Worm (Caenorhabditis elegans): ENCODE measurements around the gene F54F12.2.

F54F12.2 gene

ce11 chrIII:13002098-13002497 lies 37.7 kb upstream of the F54F12.2 start, which contains the start of gene ZK1010.10 (continued):
- TF ChIP-seq ztf-11 (tag; optimal IDR thresholded peaks at IDR 0.05) = no peak
- no peak for TF ChIP-seq egl-27 (tag; optimal IDR thresholded peaks at IDR 0.05)
- no peak for TF ChIP-seq F49E8.2 (tag; optimal IDR thresholded peaks at IDR 0.05; ENCODE audit: borderline replicate concordance)
- peak; percentile 43 for TF ChIP-seq nhr-6 (tag; optimal IDR thresholded peaks at IDR 0.05)
- TF ChIP-seq madf-5 (GFP tag; IDR thresholded peaks at IDR 0.05) = no peak
- no peak for TF ChIP-seq duxl-1 (tag; optimal IDR thresholded peaks at IDR 0.05; ENCODE audit: poor library complexity)
- no peak for TF ChIP-seq nhr-28 (tag; optimal IDR thresholded peaks at IDR 0.05)
- TF ChIP-seq hmg-1.1 (GFP tag; IDR thresholded peaks at IDR 0.05) = peak; percentile 58; the same call in 1 of the 2 replicates
- no peak for TF ChIP-seq nhr-77 (tag; optimal IDR thresholded peaks at IDR 0.05)
- peak; percentile 29; the same call in 1 of the 2 replicates for TF ChIP-seq dmd-6 (GFP tag; IDR thresholded peaks at IDR 0.05)

- TF ChIP-seq ceh-28 (tag; optimal IDR thresholded peaks at IDR 0.05) = no peak
- TF ChIP-seq unc-62 (GFP tag; optimal IDR thresholded peaks at IDR 0.05 in 1 of 2) = peak in 1 of 2 experiments; percentile 9
- no peak for TF ChIP-seq unc-62 (tag; optimal IDR thresholded peaks at IDR 0.05)
These were observed 35.5 kb upstream of the F54F12.2 start for ce11 chrIII:13004316-13004715.

- no peak for TF ChIP-seq lin-1 (GFP tag; IDR thresholded peaks at IDR 0.05)
- peak; percentile 36 for TF ChIP-seq ceh-28 (tag; optimal IDR thresholded peaks at IDR 0.05)
These were observed 34.7 kb upstream of the F54F12.2 start, which contains the start of gene snf-7 for ce11 chrIII:13005161-13005560. Gene snf-7, plus strand, starts transcription at chrIII:13005461.

- TF ChIP-seq nhr-28 (tag; optimal IDR thresholded peaks at IDR 0.05) = peak; percentile 44
- peak in 1 of 2 experiments; percentile 99 for TF ChIP-seq unc-62 (GFP tag; optimal IDR thresholded peaks at IDR 0.05 in 1 of 2)
- no peak for TF ChIP-seq unc-62 (tag; optimal IDR thresholded peaks at IDR 0.05)
- peak; percentile 3 for TF ChIP-seq mes-2 (tag; optimal IDR thresholded peaks at IDR 0.05; ENCODE audit: poor library complexity, severe bottlenecking)
- no peak for TF ChIP-seq ces-1 (GFP tag; optimal IDR thresholded peaks at IDR 0.05)
- peak; percentile 80 for TF ChIP-seq aha-1 (tag)
- peak; percentile 17 for TF ChIP-seq hlh-11 (tag; optimal IDR thresholded peaks at IDR 0.05)
These were observed 27.9 kb upstream of the F54F12.2 start for ce11 chrIII:13011927-13012326.

ce11 chrIII:13013912-13014311 lies 25.9 kb upstream of the F54F12.2 start:
- TF ChIP-seq unc-62 (GFP tag; optimal IDR thresholded peaks at IDR 0.05 in 1 of 2) = peak in 1 of 2 experiments; percentile 66
- no peak for TF ChIP-seq unc-62 (tag; optimal IDR thresholded peaks at IDR 0.05)
- TF ChIP-seq pha-4 (GFP tag; IDR thresholded peaks at IDR 0.05) = no peak
- TF ChIP-seq pha-4 (tag; optimal IDR thresholded peaks at IDR 0.05) = no peak

- no peak for TF ChIP-seq attf-4 (tag; optimal IDR thresholded peaks at IDR 0.05)
- peak; percentile 49 to 75 for TF ChIP-seq daf-16 (GFP tag; optimal IDR thresholded peaks at IDR 0.05)
- peak; percentile 90 for TF ChIP-seq daf-16 (tag; optimal IDR thresholded peaks at IDR 0.05)
- peak; percentile 83 for TF ChIP-seq T26A8.4 (GFP tag; IDR thresholded peaks at IDR 0.05)
- peak; percentile 85 for TF ChIP-seq hmg-1.1 (GFP tag; IDR thresholded peaks at IDR 0.05)
- TF ChIP-seq nhr-42 (GFP tag; IDR thresholded peaks at IDR 0.05) = peak; percentile 65; the same call in 1 of the 2 replicates
- TF ChIP-seq nhr-102 (tag; optimal IDR thresholded peaks at IDR 0.05) = peak; percentile 87
- TF ChIP-seq R02D3.7 (tag; optimal IDR thresholded peaks at IDR 0.05) = no peak
- no peak for TF ChIP-seq zfp-2 (tag; optimal IDR thresholded peaks at IDR 0.05)
- TF ChIP-seq skn-1 (tag; optimal IDR thresholded peaks at IDR 0.05) = no peak
- TF ChIP-seq fos-1 (tag; optimal IDR thresholded peaks at IDR 0.05) = no peak
- peak; percentile 30 for TF ChIP-seq fkh-10 (GFP tag; optimal IDR thresholded peaks at IDR 0.05)
- no peak for TF ChIP-seq unc-39 (tag; optimal IDR thresholded peaks at IDR 0.05)
- TF ChIP-seq unc-130 (GFP tag; optimal IDR thresholded peaks at IDR 0.05) = peak; percentile 4
- TF ChIP-seq ceh-20 (GFP tag; IDR thresholded peaks at IDR 0.05) = peak; percentile 54; the same call in 1 of the 2 replicates
- TF ChIP-seq dpl-1 (GFP tag; optimal IDR thresholded peaks at IDR 0.05) = peak; percentile 53
- no peak for TF ChIP-seq ceh-32 (tag; optimal IDR thresholded peaks at IDR 0.05; ENCODE audit: poor library complexity)
- TF ChIP-seq dmd-9 (GFP tag; IDR thresholded peaks at IDR 0.05) = peak; percentile 25; the same call in 1 of the 2 replicates
- TF ChIP-seq zip-11 (GFP tag; IDR thresholded peaks at IDR 0.05) = no peak
- peak; percentile 66 for TF ChIP-seq dmd-6 (GFP tag; IDR thresholded peaks at IDR 0.05)
- peak; percentile 74 for TF ChIP-seq lim-7 (GFP tag; IDR thresholded peaks at IDR 0.05)
- peak; percentile 62 for TF ChIP-seq nhr-48 (tag; optimal IDR thresholded peaks at IDR 0.05)
- peak; percentile 75; the same call in 1 of the 2 replicates for TF ChIP-seq ctbp-1 (GFP tag; IDR thresholded peaks at IDR 0.05)
- TF ChIP-seq D1046.2 (GFP tag; IDR thresholded peaks at IDR 0.05) = no peak
These were observed 24.0 kb upstream of the F54F12.2 start for ce11 chrIII:13015754-13016317.
